Fruit fly (Drosophila melanogaster): ENCODE data around the gene Atg1.

Gene Atg1

DNA sequence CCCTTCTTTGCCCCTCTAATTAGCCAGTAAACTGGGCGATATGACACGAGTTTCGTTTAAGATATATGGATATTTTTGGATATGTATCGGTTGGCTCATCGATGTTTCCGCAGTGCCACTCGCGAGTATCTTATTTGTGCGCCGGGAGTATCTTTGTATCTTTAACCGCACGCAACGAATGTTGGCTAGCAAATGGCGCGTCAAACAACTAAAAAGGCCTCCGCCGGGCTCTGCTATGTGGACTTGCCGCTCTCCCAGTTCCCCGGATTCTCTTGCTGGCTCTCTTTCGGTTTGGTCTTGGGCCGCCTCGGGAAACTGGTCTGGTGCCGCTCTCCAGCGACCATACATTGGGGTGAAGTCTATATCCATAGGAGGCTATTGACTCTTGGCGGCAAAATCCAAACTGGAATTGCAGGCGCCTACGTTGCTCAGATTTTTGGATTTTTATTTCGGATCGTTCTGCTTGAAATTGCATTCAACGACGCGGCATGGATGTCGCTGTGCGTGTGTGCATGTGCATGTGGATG lies 27.5 kb upstream of the Atg1 start (continued):
- TF ChIP-seq pho (GFP tag; optimal IDR thresholded peaks at IDR 0.05) (no peak), CG12769 (tag; optimal IDR thresholded peaks at IDR 0.05) (peak; percentile 83), CG12071 (GFP tag; optimal IDR thresholded peaks at IDR 0.05) (peak; percentile 35), Bdp1 (GFP tag; optimal IDR thresholded peaks at IDR 0.05) (no peak), Ssrp (tag; optimal IDR thresholded peaks at IDR 0.05) (no peak), Side (GFP tag; optimal IDR thresholded peaks at IDR 0.05) (no peak), otp (GFP tag; IDR thresholded peaks at IDR 0.05) (no peak), Fer1 (GFP tag; optimal IDR thresholded peaks at IDR 0.05) (peak; percentile 45), vnd (GFP tag; IDR thresholded peaks at IDR 0.05; ENCODE audit: partially characterized antibody) (no peak), CG17361 (GFP tag; IDR thresholded peaks at IDR 0.05) (no peak), CG15269 (tag; optimal IDR thresholded peaks at IDR 0.05) (no peak), sr (GFP tag; IDR thresholded peaks at IDR 0.05) (no peak; the same call in 2 of the 3 replicates), scrt (GFP tag; optimal IDR thresholded peaks at IDR 0.05) (peak; percentile 69), CG30020 (tag; optimal IDR thresholded peaks at IDR 0.05) (no peak), nerfin-1 (tag; optimal IDR thresholded peaks at IDR 0.05) (no peak), bbx (GFP tag; IDR thresholded peaks at IDR 0.05; ENCODE audit: partially characterized antibody) (peak; percentile 58), unpg (GFP tag; optimal IDR thresholded peaks at IDR 0.05) (no peak), CG17802 (tag; optimal IDR thresholded peaks at IDR 0.05) (no peak), C15 (GFP tag; IDR thresholded peaks at IDR 0.05) (no peak), mirr (GFP tag; optimal IDR thresholded peaks at IDR 0.05) (peak; percentile 20), Sox102F (GFP tag; optimal IDR thresholded peaks at IDR 0.05) (no peak), ac (GFP tag; optimal IDR thresholded peaks at IDR 0.05) (no peak), CG3163 (GFP tag; optimal IDR thresholded peaks at IDR 0.05) (peak; percentile 75), Ada2b (GFP tag; IDR thresholded peaks at IDR 0.05) (no peak), nom (GFP tag; optimal IDR thresholded peaks at IDR 0.05) (peak; percentile 77), pb (GFP tag; optimal IDR thresholded peaks at IDR 0.05) (no peak), gro (GFP tag; optimal IDR thresholded peaks at IDR 0.05) (peak; percentile 7), Doc2 (GFP tag; IDR thresholded peaks at IDR 0.05) (no peak), ems (GFP tag; optimal IDR thresholded peaks at IDR 0.05) (no peak), Deaf1 (tag; optimal IDR thresholded peaks at IDR 0.05) (peak; percentile 53), so (GFP tag; IDR thresholded peaks at IDR 0.05) (peak; percentile 46; the same call in 1 of the 3 replicates), Six4 (GFP tag; optimal IDR thresholded peaks at IDR 0.05) (no peak), Hand (GFP tag; optimal IDR thresholded peaks at IDR 0.05) (no peak), fd96Cb (tag; optimal IDR thresholded peaks at IDR 0.05) (no peak), CG1832 (GFP tag; optimal IDR thresholded peaks at IDR 0.05) (no peak), Meics (GFP tag; optimal IDR thresholded peaks at IDR 0.05) (no peak), CG14965 (GFP tag; optimal IDR thresholded peaks at IDR 0.05; ENCODE audit: borderline replicate concordance) (no peak), Trl (optimal IDR thresholded peaks at IDR 0.05) (peak; percentile 79 to 88), Trl (GFP tag; optimal IDR thresholded peaks at IDR 0.05) (peak; percentile 12), bsh (GFP tag; optimal IDR thresholded peaks at IDR 0.05) (peak in 1 of 2 experiments; percentile 29), CG2129 (GFP tag; IDR thresholded peaks at IDR 0.05; ENCODE audit: partially characterized antibody) (no peak), psq (GFP tag; optimal IDR thresholded peaks at IDR 0.05) (no peak), CG14441 (GFP tag; IDR thresholded peaks at IDR 0.05) (no peak), sens (GFP tag) (peak; percentile 69), sug (tag; optimal IDR thresholded peaks at IDR 0.05) (peak; percentile 12), Atf-2 (GFP tag; optimal IDR thresholded peaks at IDR 0.05) (no peak), tio (GFP tag; optimal IDR thresholded peaks at IDR 0.05) (no peak), wek (GFP tag; optimal IDR thresholded peaks at IDR 0.05) (no peak), CG10565 (GFP tag; optimal IDR thresholded peaks at IDR 0.05) (no peak), CG5245 (GFP tag; optimal IDR thresholded peaks at IDR 0.05) (no peak), Oli (tag; optimal IDR thresholded peaks at IDR 0.05) (no peak)

Data from whole organism, embryonic.